Worm (Caenorhabditis elegans) whole organism, L3 larva: ENCODE results near the gene B0336.13.
A peak's percentile ranks its signal among the peaks of the same experiment; 100 is the strongest.

Source experiments
- R02D3.7 ChIP-seq: fragments of 150-350 bp; optimal IDR thresholded peaks from 2 replicates; lab custom pipeline; 2014; ENCODE audit warnings: missing biosample characterization, missing genetic modification characterization
- ZK546.5 ChIP-seq: sonication (generic microtip); optimal IDR thresholded peaks from 2 replicates; lab custom pipeline; 2017; ENCODE audit warnings: missing biosample characterization, missing genetic modification characterization
- aly-2 ChIP-seq: fragments of 150-350 bp; optimal IDR thresholded peaks from 2 replicates; lab custom pipeline; 2014; ENCODE audit warnings: missing biosample characterization, missing genetic modification characterization
- ama-1 ChIP-seq: fragments of 150-350 bp; optimal IDR thresholded peaks from 2 replicates; lab custom pipeline; 2018
- ceh-16 ChIP-seq: sonication (generic microtip); optimal IDR thresholded peaks from 2 replicates; lab custom pipeline; 2017; ENCODE audit warnings: missing biosample characterization, missing genetic modification characterization
- ceh-28 ChIP-seq: fragments of 150-350 bp; optimal IDR thresholded peaks from 2 replicates; lab custom pipeline; 2014; ENCODE audit warnings: missing biosample characterization, missing genetic modification reagents, missing genetic modification characterization
- ceh-82 ChIP-seq: fragments of 150-350 bp; optimal IDR thresholded peaks from 2 replicates; lab custom pipeline; 2014; ENCODE audit warnings: missing biosample characterization, missing genetic modification characterization
- ceh-9 ChIP-seq: sonication (generic microtip); optimal IDR thresholded peaks from 2 replicates; lab custom pipeline; 2018; ENCODE audit warnings: missing biosample characterization, missing genetic modification characterization
- daf-12 ChIP-seq: fragments of 150-350 bp; optimal IDR thresholded peaks from 2 replicates; lab custom pipeline; 2014; ENCODE audit warnings: missing biosample characterization, missing genetic modification reagents, missing genetic modification characterization
- egl-5 ChIP-seq: fragments of 150-350 bp; optimal IDR thresholded peaks from 2 replicates; lab custom pipeline; 2017; ENCODE audit warnings: missing biosample characterization, missing genetic modification reagents, missing genetic modification characterization, inconsistent platforms
- elt-1 ChIP-seq: fragments of 150-350 bp; optimal IDR thresholded peaks from 2 replicates; lab custom pipeline; 2014; ENCODE audit warnings: missing biosample characterization, missing genetic modification characterization
- elt-2 ChIP-seq: sonication (generic microtip); optimal IDR thresholded peaks from 2 replicates; lab custom pipeline; 2016; ENCODE audit warnings: missing genetic modification reagents, mild to moderate bottlenecking, missing genetic modification characterization, missing compliant biosample characterization
- elt-3 ChIP-seq, 3 experiments: fragments of 150-350 bp in 1 of 3; sonication (generic microtip) in 2 of 3; optimal IDR thresholded peaks; 2 replicates in 2 of 3; 4 replicates in 1 of 3; lab custom pipeline; 2014 to 2017; ENCODE audit warnings: missing biosample characterization in 3 of 3, missing genetic modification characterization in 3 of 3
- eor-1 ChIP-seq, 2 experiments: fragments of 150-350 bp; optimal IDR thresholded peaks; 2 replicates each; lab custom pipeline; 2014 to 2018; ENCODE audit warnings: missing biosample characterization in 2 of 2, missing genetic modification characterization in 2 of 2
- fkh-10 ChIP-seq: sonication (generic microtip); optimal IDR thresholded peaks from 2 replicates; lab custom pipeline; 2017; ENCODE audit warnings: missing biosample characterization, missing genetic modification reagents, missing genetic modification characterization
- fkh-2 ChIP-seq: fragments of 150-350 bp; optimal IDR thresholded peaks from 2 replicates; lab custom pipeline; 2014; ENCODE audit warnings: missing biosample characterization, missing genetic modification reagents, missing genetic modification characterization
- fos-1 ChIP-seq: fragments of 150-350 bp; optimal IDR thresholded peaks from 2 replicates; lab custom pipeline; 2014; ENCODE audit warnings: missing biosample characterization, missing genetic modification characterization
- hmg-11 ChIP-seq: sonication (generic microtip); optimal IDR thresholded peaks from 2 replicates; lab custom pipeline; 2016; ENCODE audit warnings: missing genetic modification characterization, missing compliant biosample characterization
- jun-1 ChIP-seq: fragments of 150-350 bp; optimal IDR thresholded peaks from 2 replicates; lab custom pipeline; 2014; ENCODE audit warnings: missing biosample characterization, missing genetic modification reagents, missing genetic modification characterization
- lin-15B ChIP-seq: fragments of 150-350 bp; optimal IDR thresholded peaks from 2 replicates; lab custom pipeline; 2014; ENCODE audit warnings: missing biosample characterization, missing genetic modification characterization
- lin-39 ChIP-seq: fragments of 150-350 bp; optimal IDR thresholded peaks from 2 replicates; lab custom pipeline; 2018; ENCODE audit warnings: missing biosample characterization, missing genetic modification reagents, missing genetic modification characterization
- mdl-1 ChIP-seq: fragments of 150-350 bp; optimal IDR thresholded peaks from 2 replicates; lab custom pipeline; 2014; ENCODE audit warnings: missing biosample characterization, missing genetic modification characterization
- mml-1 ChIP-seq: fragments of 150-350 bp; sonication (generic microtip); optimal IDR thresholded peaks from 3 replicates; lab custom pipeline; 2014; ENCODE audit warnings: missing biosample characterization, missing genetic modification characterization
- nfya-1 ChIP-seq: sonication (generic microtip); optimal IDR thresholded peaks from 2 replicates; lab custom pipeline; 2017; ENCODE audit warnings: missing genetic modification characterization, mild to moderate bottlenecking, missing compliant biosample characterization, antibody characterized with exemption, moderate library complexity; ENCODE audit not compliant: insufficient read depth
- nhr-11 ChIP-seq: fragments of 150-350 bp; optimal IDR thresholded peaks from 2 replicates; lab custom pipeline; 2014; ENCODE audit warnings: missing biosample characterization, missing genetic modification characterization
- nhr-12 ChIP-seq: fragments of 150-350 bp; optimal IDR thresholded peaks from 2 replicates; lab custom pipeline; 2014; ENCODE audit warnings: missing biosample characterization, missing genetic modification characterization
- nhr-237 ChIP-seq: fragments of 150-350 bp; optimal IDR thresholded peaks from 2 replicates; lab custom pipeline; 2014; ENCODE audit warnings: missing biosample characterization, missing genetic modification characterization
- nhr-25 ChIP-seq: sonication (generic microtip); optimal IDR thresholded peaks from 2 replicates; lab custom pipeline; 2017; ENCODE audit warnings: missing biosample characterization, missing genetic modification characterization
- nhr-43 ChIP-seq: sonication (generic microtip); optimal IDR thresholded peaks from 2 replicates; lab custom pipeline; 2016; ENCODE audit warnings: mild to moderate bottlenecking, missing genetic modification characterization, missing compliant biosample characterization; ENCODE audit not compliant: poor library complexity, severe bottlenecking
- nhr-67 ChIP-seq: fragments of 150-350 bp; optimal IDR thresholded peaks from 2 replicates; lab custom pipeline; 2014; ENCODE audit warnings: missing biosample characterization, missing genetic modification characterization
- nhr-76 ChIP-seq: fragments of 150-350 bp; sonication (generic microtip); optimal IDR thresholded peaks from 5 replicates; lab custom pipeline; 2014; ENCODE audit warnings: missing biosample characterization, missing genetic modification characterization
- nhr-77 ChIP-seq: fragments of 150-350 bp; optimal IDR thresholded peaks from 2 replicates; lab custom pipeline; 2014; ENCODE audit warnings: missing biosample characterization, missing genetic modification characterization
- pha-4 ChIP-seq: fragments of 150-350 bp; optimal IDR thresholded peaks from 2 replicates; lab custom pipeline; 2014; ENCODE audit warnings: missing biosample characterization, missing genetic modification reagents, missing genetic modification characterization
- skn-1 ChIP-seq: fragments of 150-350 bp; optimal IDR thresholded peaks from 2 replicates; lab custom pipeline; 2014; ENCODE audit warnings: missing biosample characterization, missing genetic modification characterization
- tbx-2 ChIP-seq: sonication (generic microtip); optimal IDR thresholded peaks from 2 replicates; lab custom pipeline; 2016; ENCODE audit warnings: mild to moderate bottlenecking, missing genetic modification characterization, missing compliant biosample characterization
- unc-39 ChIP-seq: sonication (generic microtip); optimal IDR thresholded peaks from 4 replicates; lab custom pipeline; 2017; ENCODE audit warnings: missing biosample characterization, missing genetic modification characterization
- unc-62 ChIP-seq: fragments of 150-350 bp; sonication (generic microtip); optimal IDR thresholded peaks from 4 replicates; lab custom pipeline; 2014; ENCODE audit warnings: missing biosample characterization, missing genetic modification reagents, missing genetic modification characterization
- ztf-11 ChIP-seq: fragments of 150-350 bp; optimal IDR thresholded peaks from 2 replicates; lab custom pipeline; 2014; ENCODE audit warnings: missing biosample characterization, missing genetic modification characterization

B0336.13 gene

DNA sequence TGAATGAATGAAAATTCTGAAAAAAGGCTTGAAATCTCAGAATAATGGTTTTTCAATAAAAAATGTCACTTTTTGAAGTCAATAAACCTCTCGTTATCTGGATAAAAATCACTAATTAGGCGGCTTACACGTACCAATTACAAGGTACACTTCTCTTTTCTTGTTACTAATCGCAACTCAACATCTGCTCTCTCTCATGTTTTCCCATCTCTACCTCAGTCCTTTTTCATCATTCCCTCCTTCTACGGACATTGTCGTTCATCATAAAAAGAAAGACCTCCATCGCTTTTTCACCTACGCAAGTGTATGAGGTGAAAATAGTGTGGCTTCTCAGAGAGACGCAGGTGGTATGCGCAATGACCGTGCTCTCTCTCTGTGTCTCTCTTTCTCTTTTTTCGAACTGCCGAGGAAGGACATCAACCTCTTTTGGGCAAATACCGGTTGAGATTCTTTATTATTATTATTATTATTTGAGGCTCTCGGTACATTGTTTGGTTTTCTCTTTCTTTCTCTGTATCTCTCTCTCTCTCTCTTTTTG is 25.8 kb upstream of the B0336.13 start:
- TF ChIP-seq nhr-25 (tag; lab: Kevin White, UChicago) (peak; percentile 76), aly-2 (no peak), nfya-1 (tag; lab: Kevin White, UChicago) (peak; percentile 12), pha-4 (peak; percentile 37), hmg-11 (tag; lab: Kevin White, UChicago) (peak; percentile 19), elt-2 (peak; percentile 3), fos-1 (tag; lab: Kevin White, UChicago) (no peak), ama-1 (lab: Kevin White, UChicago) (no peak), elt-1 (tag; lab: Kevin White, UChicago) (peak; percentile 22)
- TF ChIP-seq, all 47 proteins: peak for 6

DNA sequence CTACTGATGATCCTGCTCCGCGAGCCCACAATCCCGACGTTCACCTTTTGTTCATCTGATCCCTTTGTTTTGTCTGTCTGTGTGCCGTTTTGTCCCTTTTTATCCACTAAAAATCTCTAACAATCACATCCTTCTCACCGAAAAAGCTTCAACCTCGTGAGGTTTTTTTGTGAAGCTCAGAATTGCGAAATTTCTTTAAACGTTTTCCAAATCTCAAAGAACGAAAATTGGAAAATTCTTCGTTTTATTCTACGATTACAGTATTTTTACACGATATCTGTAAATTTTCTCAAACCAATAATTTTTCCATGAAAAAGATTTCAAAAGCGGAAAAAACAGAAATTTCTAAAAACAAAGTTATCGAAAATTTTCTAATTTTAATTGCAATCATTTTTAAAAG is 19.6 kb upstream of the B0336.13 start:
- TF ChIP-seq nhr-237 (tag; lab: Kevin White, UChicago) (no peak), elt-3 (tag; optimal IDR thresholded peaks at IDR 0.05; lab: Kevin White, UChicago) (no peak), ZK546.5 (tag; lab: Kevin White, UChicago) (no peak), ceh-16 (tag; lab: Kevin White, UChicago) (no peak)

DNA sequence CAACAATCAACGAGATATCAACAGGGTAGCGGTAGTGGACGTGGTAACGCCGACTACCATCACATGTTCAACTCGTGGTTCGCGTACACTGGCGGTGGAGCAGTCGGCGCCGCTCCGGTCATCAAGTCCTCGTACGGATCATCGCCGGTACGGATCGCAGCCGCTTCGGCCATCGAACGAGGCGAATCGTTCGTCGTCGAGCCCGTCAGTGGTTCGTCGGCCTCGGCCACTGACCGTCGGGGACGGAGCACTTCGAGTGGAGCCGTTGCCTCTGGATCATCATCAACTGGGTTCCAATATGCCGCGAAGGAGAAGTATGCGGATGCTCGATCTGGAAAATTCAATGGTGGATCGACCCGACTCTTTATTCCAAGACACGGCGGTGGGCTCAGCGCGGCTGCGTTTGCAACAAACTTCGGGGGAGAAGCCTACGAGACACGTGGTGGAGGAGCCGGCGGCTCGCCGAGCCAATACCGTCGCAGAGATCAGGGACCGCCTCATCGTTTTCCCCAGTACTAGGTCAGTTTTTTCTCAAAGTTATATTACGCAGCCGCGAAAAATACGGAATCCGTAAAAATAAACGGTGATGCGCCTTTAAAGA is 18.4 kb upstream of the B0336.13 start:
- TF ChIP-seq R02D3.7 (tag; lab: Kevin White, UChicago) (no peak), tbx-2 (tag; lab: Kevin White, UChicago) (no peak), ceh-82 (tag; lab: Kevin White, UChicago) (no peak), egl-5 (tag; lab: Kevin White, UChicago) (no peak), nhr-11 (tag; lab: Kevin White, UChicago) (no peak), aly-2 (no peak), fos-1 (tag; lab: Kevin White, UChicago) (no peak), lin-39 (tag; lab: Kevin White, UChicago) (no peak), ceh-28 (tag; lab: Kevin White, UChicago) (no peak), nhr-237 (tag; lab: Kevin White, UChicago) (no peak), unc-39 (no peak), mml-1 (tag; lab: Kevin White, UChicago) (no peak), skn-1 (tag; lab: Kevin White, UChicago) (no peak)

- no peak for TF ChIP-seq tbx-2 (tag; lab: Kevin White, UChicago)
- no peak for TF ChIP-seq eor-1 (tag; optimal IDR thresholded peaks at IDR 0.05; lab: Kevin White, UChicago)
- no peak for TF ChIP-seq nhr-76
- TF ChIP-seq mdl-1 (tag; lab: Kevin White, UChicago): no peak
- TF ChIP-seq fkh-2 (tag; lab: Kevin White, UChicago): no peak
- no peak for TF ChIP-seq lin-15B (tag; lab: Kevin White, UChicago)
- no peak for TF ChIP-seq ceh-16 (tag; lab: Kevin White, UChicago)
- TF ChIP-seq nhr-237 (tag; lab: Kevin White, UChicago): no peak
- TF ChIP-seq hmg-11 (tag; lab: Kevin White, UChicago): no peak
- TF ChIP-seq unc-62 (GFP tag; lab: Kevin White, UChicago): no peak
- no peak for TF ChIP-seq egl-5 (tag; lab: Kevin White, UChicago)
- TF ChIP-seq nhr-12 (tag; lab: Kevin White, UChicago): no peak
- no peak for TF ChIP-seq skn-1 (tag; lab: Kevin White, UChicago)
- no peak for TF ChIP-seq nhr-67 (tag; lab: Kevin White, UChicago)
- TF ChIP-seq ztf-11 (tag; lab: Kevin White, UChicago): no peak
- TF ChIP-seq ZK546.5 (tag; lab: Kevin White, UChicago): no peak
- no peak for TF ChIP-seq fos-1 (tag; lab: Kevin White, UChicago)
- no peak for TF ChIP-seq R02D3.7 (tag; lab: Kevin White, UChicago)
- no peak for TF ChIP-seq elt-2
- no peak for TF ChIP-seq ceh-82 (tag; lab: Kevin White, UChicago)
- TF ChIP-seq, all 47 proteins: peak for 0
These were observed 16.0 kb upstream of the B0336.13 start, which contains the start of gene F54E7.9 for ce11 chrIII:5677790-5678189. F54E7.9 (minus strand) TSS chrIII:5677890.

DNA sequence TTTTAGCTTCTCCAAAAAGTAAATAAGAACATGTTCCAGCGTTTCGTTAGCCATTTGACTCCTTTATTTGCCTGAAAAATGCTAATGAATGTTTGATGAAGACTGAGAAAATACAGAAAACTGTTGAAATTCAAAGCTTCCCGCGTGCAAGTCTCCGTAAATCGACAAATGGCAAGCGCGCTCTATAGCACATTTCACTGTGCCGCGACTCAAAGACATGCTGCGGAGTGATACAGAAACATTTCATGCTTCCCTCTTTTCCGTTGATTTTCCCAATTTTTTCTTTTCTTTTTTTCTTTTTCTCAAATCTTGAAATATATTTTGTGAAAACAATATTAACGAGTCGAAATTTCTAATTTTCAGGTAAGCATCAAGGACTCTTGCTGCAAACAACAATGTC is 14.9 kb upstream of the B0336.13 start, which contains the start of the genes ska-3 and rps-12:
TSS of gene ska-3 (minus strand) at position 71 of the 400 bp plus-strand sequence.
TSS of gene rps-12 (plus strand) at position 364 of the 400 bp plus-strand sequence.
- TF ChIP-seq eor-1 (tag; optimal IDR thresholded peaks at IDR 0.05; lab: Kevin White, UChicago) (no peak), nhr-43 (tag; lab: Kevin White, UChicago) (peak; percentile 98), nhr-77 (tag; lab: Kevin White, UChicago) (peak; percentile 95), skn-1 (tag; lab: Kevin White, UChicago) (peak; percentile 95), ceh-9 (tag; lab: Kevin White, UChicago) (no peak), jun-1 (peak; percentile 98), nhr-67 (tag; lab: Kevin White, UChicago) (peak; percentile 63), fkh-2 (tag; lab: Kevin White, UChicago) (peak; percentile 54), ceh-16 (tag; lab: Kevin White, UChicago) (no peak), nhr-237 (tag; lab: Kevin White, UChicago) (no peak), egl-5 (tag; lab: Kevin White, UChicago) (peak; percentile 98), nhr-12 (tag; lab: Kevin White, UChicago) (no peak), lin-15B (tag; lab: Kevin White, UChicago) (peak; percentile 100), unc-39 (no peak), ZK546.5 (tag; lab: Kevin White, UChicago) (peak; percentile 78), fkh-10 (GFP tag; lab: Kevin White, UChicago) (peak; percentile 97), fos-1 (tag; lab: Kevin White, UChicago) (peak; percentile 90), elt-3 (tag; optimal IDR thresholded peaks at IDR 0.05; lab: Kevin White, UChicago) (peak; percentile 38 to 97 (median 91)), hmg-11 (tag; lab: Kevin White, UChicago) (peak; percentile 71), nhr-25 (tag; lab: Kevin White, UChicago) (peak; percentile 100), ceh-82 (tag; lab: Kevin White, UChicago) (peak; percentile 95), lin-39 (tag; lab: Kevin White, UChicago) (peak; percentile 99), daf-12 (tag; lab: Kevin White, UChicago) (peak; percentile 75), mml-1 (tag; lab: Kevin White, UChicago) (no peak), elt-1 (tag; lab: Kevin White, UChicago) (peak; percentile 93), aly-2 (no peak), nhr-11 (tag; lab: Kevin White, UChicago) (peak; percentile 96)
